Fruit fly (Drosophila melanogaster) whole organism, embryonic: Measurements from ENCODE around the gene Blm.

Source experiments
- C15 ChIP-seq: fragments of 200-800 bp; sonication (Bioruptor generic); IDR thresholded peaks from 3 replicates; pipeline ENCODE4 v1.3.6; 2022; ENCODE audit warnings: missing biosample characterization, missing genetic modification characterization
- CG10147 ChIP-seq: fragments of 200-800 bp; sonication (Bioruptor generic); optimal IDR thresholded peaks from 2 replicates; lab custom pipeline; 2019; ENCODE audit warnings: missing biosample characterization, mild to moderate bottlenecking, missing genetic modification characterization, moderate library complexity
- CG8281 ChIP-seq: fragments of 200-800 bp; sonication (Bioruptor generic); optimal IDR thresholded peaks from 2 replicates; lab custom pipeline; 2018; ENCODE audit warnings: missing biosample characterization, mild to moderate bottlenecking, missing genetic modification characterization, moderate library complexity
- CG9609 ChIP-seq: fragments of 200-800 bp; sonication (Bioruptor generic); optimal IDR thresholded peaks from 3 replicates; lab custom pipeline; 2016; ENCODE audit warnings: missing biosample characterization, missing genetic modification characterization
- Fer1 ChIP-seq: fragments of 200-800 bp; sonication (Bioruptor generic); optimal IDR thresholded peaks from 2 replicates; lab custom pipeline; 2017; ENCODE audit warnings: missing biosample characterization, mild to moderate bottlenecking, missing genetic modification characterization
- cg ChIP-seq: fragments of 200-800 bp; sonication (Bioruptor generic); optimal IDR thresholded peaks from 3 replicates; lab custom pipeline; 2019; ENCODE audit warnings: missing biosample characterization, mild to moderate bottlenecking, missing genetic modification characterization, moderate library complexity
- sqz ChIP-seq: fragments of 200-800 bp; sonication (Bioruptor generic); optimal IDR thresholded peaks from 3 replicates; lab custom pipeline; 2018; ENCODE audit warnings: missing biosample characterization, mild to moderate bottlenecking, missing genetic modification characterization

- TF ChIP-seq Fer1 (GFP tag; lab: Kevin White, UChicago), result no peak
- peak; percentile 20 for TF ChIP-seq sqz
- peak; percentile 94 for TF ChIP-seq cg (GFP tag; lab: Kevin White, UChicago)
- TF ChIP-seq CG8281, result no peak
- no peak for TF ChIP-seq CG10147
- TF ChIP-seq C15, result no peak
- no peak for TF ChIP-seq CG9609 (GFP tag; lab: Kevin White, UChicago)
Measured at dm6 chr3R:11758507-11759184, 17.1 kb upstream of the Blm start.
